Worm (Caenorhabditis elegans): ENCODE data around the gene sgca-1.

Gene sgca-1

DNA sequence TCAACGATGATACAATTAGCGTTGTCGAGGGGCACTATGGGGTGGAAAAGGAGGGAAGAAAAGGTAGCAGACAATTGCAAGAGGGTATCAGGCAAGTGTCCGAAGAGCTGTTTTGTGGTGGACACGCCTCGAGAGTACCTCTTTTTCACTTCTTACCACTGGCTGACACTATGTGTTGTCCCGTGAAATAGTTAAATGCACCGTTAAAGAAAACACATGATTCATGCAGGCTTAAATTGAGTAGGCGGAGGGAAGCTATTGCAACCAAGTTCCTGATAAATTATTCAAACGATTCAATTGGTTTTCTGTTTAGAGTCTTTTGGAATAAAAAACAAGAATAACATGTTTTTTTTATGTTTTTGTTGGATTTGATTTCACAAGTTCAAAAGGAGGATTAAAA lies 11.3 kb downstream of the sgca-1 start, which contains the start of gene irk-1:
Gene irk-1, minus strand, starts transcription at position 101 of the 400 bp plus-strand sequence.
- TF ChIP-seq T20F7.1 (GFP tag; optimal IDR thresholded peaks at IDR 0.05) (no peak), hlh-11 (tag; optimal IDR thresholded peaks at IDR 0.05) (no peak), rbr-2 (tag; optimal IDR thresholded peaks at IDR 0.05) (no peak), nhr-11 (tag; optimal IDR thresholded peaks at IDR 0.05) (no peak)

DNA sequence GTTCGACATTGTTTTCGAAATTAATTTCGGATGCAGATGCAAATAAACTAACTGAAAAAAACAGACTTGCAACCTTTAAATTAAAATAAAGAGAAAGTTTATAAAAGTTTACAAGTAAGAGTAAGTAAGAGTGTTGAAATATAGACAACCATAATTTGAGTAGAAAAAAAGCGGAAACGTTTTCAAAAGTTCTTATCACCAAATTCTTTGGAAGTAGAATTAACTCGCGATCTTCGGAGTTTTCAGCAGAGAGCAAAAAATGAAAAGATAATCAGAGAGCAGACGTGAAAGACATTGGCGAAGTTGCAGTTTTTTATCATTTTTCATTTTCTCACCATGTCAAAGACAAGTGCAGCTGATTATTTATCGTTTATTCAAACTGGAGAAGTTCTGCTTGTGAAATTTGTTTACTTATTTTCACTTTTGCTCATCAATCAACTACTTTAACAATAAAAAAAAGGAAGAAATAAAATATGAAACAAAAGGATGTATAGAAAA lies 27.6 kb downstream of the sgca-1 start, which contains the start of gene abts-4:
Gene abts-4, minus strand, starts transcription at position 51 of the 498 bp plus-strand sequence.
- TF ChIP-seq lin-29 (GFP tag; IDR thresholded peaks at IDR 0.05): no peak
- TF ChIP-seq attf-4 (tag; optimal IDR thresholded peaks at IDR 0.05): no peak
- TF ChIP-seq fkh-10 (GFP tag; optimal IDR thresholded peaks at IDR 0.05): no peak
- TF ChIP-seq lim-7 (GFP tag; IDR thresholded peaks at IDR 0.05): no peak
- peak; percentile 38 for TF ChIP-seq dve-1 (tag; optimal IDR thresholded peaks at IDR 0.05; ENCODE audit: insufficient read depth)
- no peak for TF ChIP-seq mxl-3 (GFP tag; optimal IDR thresholded peaks at IDR 0.05)
- no peak for TF ChIP-seq fos-1 (tag; optimal IDR thresholded peaks at IDR 0.05)
- TF ChIP-seq duxl-1 (tag; optimal IDR thresholded peaks at IDR 0.05; ENCODE audit: poor library complexity): no peak
- TF ChIP-seq ama-1 (optimal IDR thresholded peaks at IDR 0.05): no peak
- TF ChIP-seq dmd-9 (GFP tag; IDR thresholded peaks at IDR 0.05): no peak
- TF ChIP-seq ceh-82 (tag; optimal IDR thresholded peaks at IDR 0.05): no peak
- TF ChIP-seq dmd-8 (GFP tag; IDR thresholded peaks at IDR 0.05): no peak
- TF ChIP-seq nhr-28 (tag; optimal IDR thresholded peaks at IDR 0.05): peak; percentile 42
- no peak for TF ChIP-seq T20F7.1 (GFP tag; optimal IDR thresholded peaks at IDR 0.05)
- TF ChIP-seq tra-1 (GFP tag; IDR thresholded peaks at IDR 0.05): no peak
- TF ChIP-seq ceh-20 (GFP tag; IDR thresholded peaks at IDR 0.05): no peak
- no peak for TF ChIP-seq mxl-2 (GFP tag; conservative IDR thresholded peaks at IDR 0.05)
- no peak for TF ChIP-seq ceh-32 (tag; optimal IDR thresholded peaks at IDR 0.05; ENCODE audit: poor library complexity)
- TF ChIP-seq nhr-102 (tag; optimal IDR thresholded peaks at IDR 0.05): no peak
- peak; percentile 69 for TF ChIP-seq dmd-6 (GFP tag; IDR thresholded peaks at IDR 0.05)
- TF ChIP-seq madf-5 (GFP tag; IDR thresholded peaks at IDR 0.05): no peak
- TF ChIP-seq ceh-44 (GFP tag; IDR thresholded peaks at IDR 0.05): no peak
- TF ChIP-seq gei-8 (GFP tag; optimal IDR thresholded peaks at IDR 0.05): no peak
- no peak for TF ChIP-seq zfp-3 (GFP tag; conservative IDR thresholded peaks at IDR 0.05)
- TF ChIP-seq vab-7 (GFP tag; IDR thresholded peaks at IDR 0.05): no peak
- no peak for TF ChIP-seq Y5F2A.4 (GFP tag; optimal IDR thresholded peaks at IDR 0.05)
- TF ChIP-seq ztf-11 (tag; optimal IDR thresholded peaks at IDR 0.05): no peak
- peak; percentile 59 for TF ChIP-seq pqm-1 (tag; optimal IDR thresholded peaks at IDR 0.05)
- TF ChIP-seq nhr-10 (tag; optimal IDR thresholded peaks at IDR 0.05): no peak
- TF ChIP-seq lin-1 (GFP tag; IDR thresholded peaks at IDR 0.05): no peak
- TF ChIP-seq saeg-2 (GFP tag; IDR thresholded peaks at IDR 0.05): no peak
- no peak for TF ChIP-seq aly-2 (tag; optimal IDR thresholded peaks at IDR 0.05)
- no peak for TF ChIP-seq nhr-25 (tag; optimal IDR thresholded peaks at IDR 0.05; ENCODE audit: borderline replicate concordance, insufficient read depth)
- TF ChIP-seq daf-16 (GFP tag; optimal IDR thresholded peaks at IDR 0.05): no peak
- TF ChIP-seq daf-16 (tag; optimal IDR thresholded peaks at IDR 0.05): peak; percentile 5
- no peak for TF ChIP-seq mdl-1 (tag; optimal IDR thresholded peaks at IDR 0.05)
- no peak for TF ChIP-seq nhr-77 (tag; optimal IDR thresholded peaks at IDR 0.05)

DNA sequence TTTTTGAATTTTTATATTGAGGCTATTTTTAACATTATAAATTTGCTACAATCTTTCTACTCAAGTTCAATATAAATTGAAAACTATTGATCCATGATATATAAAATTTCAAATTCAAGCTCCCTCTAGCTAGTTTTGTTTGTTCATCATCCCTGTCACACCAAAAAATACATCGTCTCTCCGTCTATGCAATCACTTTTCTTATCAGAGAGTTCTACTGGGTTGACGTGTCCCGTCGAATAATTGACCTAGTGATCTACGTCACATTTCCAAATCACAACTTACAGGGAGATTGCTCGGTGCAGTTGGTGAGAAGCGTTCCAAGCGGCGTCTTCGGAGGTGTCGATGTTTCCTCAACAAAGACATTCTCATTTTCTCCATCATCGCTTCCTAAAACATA lies 28.1 kb downstream of the sgca-1 start:
- TF ChIP-seq hmg-1.1 (GFP tag; IDR thresholded peaks at IDR 0.05) (no peak), jun-1 (tag; optimal IDR thresholded peaks at IDR 0.05) (no peak), daf-16 (GFP tag; optimal IDR thresholded peaks at IDR 0.05) (no peak), daf-16 (tag; optimal IDR thresholded peaks at IDR 0.05) (peak; percentile 26), nhr-10 (tag; optimal IDR thresholded peaks at IDR 0.05) (no peak), ZK546.5 (tag; optimal IDR thresholded peaks at IDR 0.05) (no peak), dmd-6 (GFP tag; IDR thresholded peaks at IDR 0.05) (peak; percentile 79), pqm-1 (tag; optimal IDR thresholded peaks at IDR 0.05) (peak; percentile 39), snpc-4 (tag; optimal IDR thresholded peaks at IDR 0.05) (no peak), mdl-1 (tag; optimal IDR thresholded peaks at IDR 0.05) (no peak), nhr-77 (tag; optimal IDR thresholded peaks at IDR 0.05) (no peak), ceh-32 (tag; optimal IDR thresholded peaks at IDR 0.05; ENCODE audit: poor library complexity) (no peak), ceh-82 (tag; optimal IDR thresholded peaks at IDR 0.05) (no peak), zfp-3 (GFP tag; conservative IDR thresholded peaks at IDR 0.05) (0 out of 2 replicates have a peak, but pooled peaks have one; percentile 18), egl-43 (GFP tag; IDR thresholded peaks at IDR 0.05) (no peak), nhr-111 (GFP tag; optimal IDR thresholded peaks at IDR 0.05) (no peak), aha-1 (tag) (no peak), hlh-11 (tag; optimal IDR thresholded peaks at IDR 0.05) (peak; percentile 41), ceh-20 (GFP tag; IDR thresholded peaks at IDR 0.05) (no peak), Y105C5A.15 (GFP tag; IDR thresholded peaks at IDR 0.05) (no peak), lin-38 (GFP tag; IDR thresholded peaks at IDR 0.05) (no peak)
